Worm (Caenorhabditis elegans) whole organism, mixed stage, embryonic: Measurements from ENCODE around the gene T03E6.9.
"Not testable (repeated sequence)": the region's sequence is repeated elsewhere in the genome, so short reads cannot be mapped to it uniquely, and the experiment has no call there.

ENCODE experiments used
- M03D4.4 ChIP-seq: sonication (generic microtip); optimal IDR thresholded peaks from 2 replicates; lab custom pipeline; 2017; ENCODE audit warnings: mild to moderate bottlenecking, missing genetic modification characterization, missing compliant biosample characterization
- blmp-1 ChIP-seq: fragments of 150-350 bp; optimal IDR thresholded peaks from 2 replicates; lab custom pipeline; 2014; ENCODE audit warnings: missing biosample characterization, missing genetic modification characterization
- ceh-39 ChIP-seq: fragments of 150-350 bp; optimal IDR thresholded peaks from 2 replicates; lab custom pipeline; 2014; ENCODE audit warnings: missing biosample characterization, missing genetic modification characterization
- ceh-43 ChIP-seq: fragments of 200-800 bp; sonication (Bioruptor generic); optimal IDR thresholded peaks from 2 replicates; lab custom pipeline; 2018; ENCODE audit warnings: mild to moderate bottlenecking, missing genetic modification characterization, moderate library complexity, missing compliant biosample characterization
- cnd-1 ChIP-seq: fragments of 200-800 bp; sonication (Bioruptor generic); optimal IDR thresholded peaks from 2 replicates; lab custom pipeline; 2018; ENCODE audit warnings: mild to moderate bottlenecking, missing genetic modification characterization, missing compliant biosample characterization
- drap-1 ChIP-seq: fragments of 200-800 bp; sonication (Bioruptor generic); optimal IDR thresholded peaks from 3 replicates; lab custom pipeline; 2018; ENCODE audit warnings: mild to moderate bottlenecking, missing genetic modification characterization, missing compliant biosample characterization
- elt-1 ChIP-seq: sonication (generic microtip); optimal IDR thresholded peaks from 2 replicates; lab custom pipeline; 2017; ENCODE audit warnings: missing genetic modification characterization, mild to moderate bottlenecking, missing compliant biosample characterization, antibody characterized with exemption, moderate library complexity, borderline replicate concordance; ENCODE audit not compliant: insufficient read depth
- elt-3 ChIP-seq: fragments of 150-350 bp; optimal IDR thresholded peaks from 2 replicates; lab custom pipeline; 2014; ENCODE audit warnings: missing biosample characterization, missing genetic modification characterization
- flh-1 ChIP-seq: fragments of 200-800 bp; sonication (Bioruptor generic); optimal IDR thresholded peaks from 2 replicates; lab custom pipeline; 2018; ENCODE audit warnings: mild to moderate bottlenecking, missing genetic modification characterization, moderate library complexity, missing compliant biosample characterization
- lin-13 ChIP-seq: fragments of 150-350 bp; optimal IDR thresholded peaks from 2 replicates; lab custom pipeline; 2014; ENCODE audit warnings: missing biosample characterization, missing genetic modification characterization
- lin-32 ChIP-seq: fragments of 200-800 bp; sonication (Bioruptor generic); optimal IDR thresholded peaks from 2 replicates; lab custom pipeline; 2018; ENCODE audit warnings: mild to moderate bottlenecking, missing genetic modification characterization, missing compliant biosample characterization
- lsy-2 ChIP-seq: fragments of 150-350 bp; optimal IDR thresholded peaks from 2 replicates; lab custom pipeline; 2014; ENCODE audit warnings: missing biosample characterization, missing genetic modification characterization
- mab-5 ChIP-seq: fragments of 150-350 bp; optimal IDR thresholded peaks from 2 replicates; lab custom pipeline; 2014; ENCODE audit warnings: missing biosample characterization, missing genetic modification characterization
- mep-1 ChIP-seq: fragments of 150-350 bp; optimal IDR thresholded peaks from 2 replicates; lab custom pipeline; 2017; ENCODE audit warnings: missing biosample characterization, missing genetic modification reagents, missing genetic modification characterization, inconsistent platforms
- mls-2 ChIP-seq: sonication (generic microtip); optimal IDR thresholded peaks from 2 replicates; lab custom pipeline; 2016; ENCODE audit warnings: mild to moderate bottlenecking, missing genetic modification characterization, moderate library complexity, missing compliant biosample characterization
- nhr-2 ChIP-seq: fragments of 150-350 bp; optimal IDR thresholded peaks from 2 replicates; lab custom pipeline; 2014; ENCODE audit warnings: missing biosample characterization, missing genetic modification characterization
- nhr-237 ChIP-seq: fragments of 150-350 bp; optimal IDR thresholded peaks from 2 replicates; lab custom pipeline; 2014; ENCODE audit warnings: missing biosample characterization, missing genetic modification characterization
- nhr-76 ChIP-seq: sonication (generic microtip); optimal IDR thresholded peaks from 2 replicates; lab custom pipeline; 2017; ENCODE audit warnings: missing biosample characterization, missing genetic modification characterization
- sem-2 ChIP-seq: fragments of 200-800 bp; sonication (Bioruptor generic); optimal IDR thresholded peaks from 2 replicates; lab custom pipeline; 2018; ENCODE audit warnings: mild to moderate bottlenecking, missing genetic modification characterization, missing compliant biosample characterization
- sptf-1 ChIP-seq: sonication (generic microtip); optimal IDR thresholded peaks from 2 replicates; lab custom pipeline; 2017; ENCODE audit warnings: mild to moderate bottlenecking, missing genetic modification characterization, moderate library complexity, missing compliant biosample characterization
- tbx-8 ChIP-seq: fragments of 200-800 bp; sonication (Bioruptor generic); optimal IDR thresholded peaks from 2 replicates; lab custom pipeline; 2018; ENCODE audit warnings: mild to moderate bottlenecking, missing genetic modification characterization, moderate library complexity, missing compliant biosample characterization
- unc-120 ChIP-seq: sonication (generic microtip); optimal IDR thresholded peaks from 2 replicates; lab custom pipeline; 2017; ENCODE audit warnings: missing genetic modification characterization, missing compliant biosample characterization; ENCODE audit not compliant: poor library complexity, severe bottlenecking
- unc-39 ChIP-seq: fragments of 150-350 bp; optimal IDR thresholded peaks from 2 replicates; lab custom pipeline; 2014; ENCODE audit warnings: missing biosample characterization, missing genetic modification characterization
- unc-62 ChIP-seq: fragments of 150-350 bp; optimal IDR thresholded peaks from 2 replicates; lab custom pipeline; 2014; ENCODE audit warnings: missing biosample characterization, missing genetic modification reagents, missing genetic modification characterization

Gene T03E6.9

ce11 chrV:16600623-16601022 lies at the start of gene T03E6.9:
TSS of gene T03E6.9 (minus strand) at chrV:16600723.
- TF ChIP-seq elt-1 (tag; lab: Kevin White, UChicago) (no peak), lsy-2 (tag; lab: Kevin White, UChicago) (no peak), lin-13 (tag; lab: Kevin White, UChicago) (no peak)

- TF ChIP-seq flh-1 (GFP tag; lab: Kevin White, UChicago); mep-1 (tag; lab: Kevin White, UChicago); drap-1 (GFP tag; lab: Kevin White, UChicago): not testable (repeated sequence)
These were observed 48.7 kb upstream of the T03E6.9 start, which contains the start of gene W06G6.11 for ce11 chrV:16649200-16649599. TSS of gene W06G6.11 (minus strand) at chrV:16649300.

- TF ChIP-seq lin-13 (tag; lab: Kevin White, UChicago) = no peak
- TF ChIP-seq unc-62 (GFP tag; lab: Kevin White, UChicago) = no peak
- no peak for TF ChIP-seq ceh-39
These were observed 47.9 kb upstream of the T03E6.9 start, which contains the start of gene W06G6.20 for ce11 chrV:16648317-16649018. TSS of gene W06G6.20 (minus strand) at chrV:16648367.

- TF ChIP-seq lsy-2 (tag; lab: Kevin White, UChicago) (no peak), unc-39 (no peak), tbx-8 (no peak), ceh-39 (no peak), mab-5 (tag; lab: Kevin White, UChicago) (no peak), M03D4.4 (tag; lab: Kevin White, UChicago) (no peak), nhr-76 (tag; lab: Kevin White, UChicago) (no peak), nhr-2 (no peak), sptf-1 (tag; lab: Kevin White, UChicago) (no peak), sem-2 (no peak), lin-32 (GFP tag; lab: Kevin White, UChicago) (no peak)
These were observed 46.6 kb upstream of the T03E6.9 start, which contains the start of gene W06G6.10 for ce11 chrV:16647093-16647492. TSS of gene W06G6.10 (minus strand) at chrV:16647193.

- TF ChIP-seq unc-120 (tag; lab: Kevin White, UChicago) = no peak
- TF ChIP-seq elt-3 = no peak
- no peak for TF ChIP-seq lin-13 (tag; lab: Kevin White, UChicago)
- TF ChIP-seq lsy-2 (tag; lab: Kevin White, UChicago) = no peak
- TF ChIP-seq lin-32 (GFP tag; lab: Kevin White, UChicago) = no peak
- TF ChIP-seq nhr-2 = no peak
- no peak for TF ChIP-seq nhr-237 (tag; lab: Kevin White, UChicago)
- no peak for TF ChIP-seq mep-1 (tag; lab: Kevin White, UChicago)
- no peak for TF ChIP-seq cnd-1 (tag; lab: Kevin White, UChicago)
- TF ChIP-seq blmp-1 = no peak
- no peak for TF ChIP-seq mab-5 (tag; lab: Kevin White, UChicago)
- TF ChIP-seq ceh-43 (GFP tag; lab: Kevin White, UChicago) = no peak
- TF ChIP-seq ceh-39 = no peak
These were observed 45.8 kb upstream of the T03E6.9 start, which contains the start of gene W06G6.9 for ce11 chrV:16646372-16646771. TSS of gene W06G6.9 (minus strand) at chrV:16646472.

ce11 chrV:16645201-16645940 lies 44.8 kb upstream of the T03E6.9 start, which contains the start of gene W06G6.17:
TSS of gene W06G6.17 (minus strand) at chrV:16645251.
- TF ChIP-seq unc-39 (no peak), mls-2 (tag; lab: Kevin White, UChicago) (no peak), elt-1 (tag; lab: Kevin White, UChicago) (no peak), mab-5 (tag; lab: Kevin White, UChicago) (no peak), lin-32 (GFP tag; lab: Kevin White, UChicago) (no peak), cnd-1 (tag; lab: Kevin White, UChicago) (no peak), unc-62 (GFP tag; lab: Kevin White, UChicago) (no peak)
- TF ChIP-seq, all 35 proteins: peak for 0
